Worm (Caenorhabditis elegans): ENCODE data around the gene B0432.14.

Gene B0432.14

DNA sequence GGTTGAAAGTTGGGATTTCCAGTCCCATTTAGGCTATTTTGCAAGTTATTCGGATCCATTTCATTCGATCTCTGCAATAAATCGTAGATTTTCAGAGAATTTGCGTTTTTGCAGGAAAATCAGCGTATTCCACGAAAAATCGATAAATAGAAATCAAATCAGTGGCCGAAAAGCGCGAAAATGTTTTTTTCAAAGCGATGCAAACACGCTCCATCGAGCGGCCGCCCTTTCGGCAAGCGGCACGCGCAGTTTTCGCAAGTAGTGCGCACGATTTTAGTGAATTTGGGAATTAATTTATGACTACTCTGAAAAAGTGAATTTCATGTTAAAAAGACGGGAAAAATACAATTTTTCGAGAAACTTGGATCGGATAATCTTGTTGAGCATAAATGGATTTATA is 9.0 kb upstream of the B0432.14 start (continued):
- TF ChIP-seq Y67H2A.10 (GFP tag; conservative IDR thresholded peaks at IDR 0.05) = peak; percentile 75
- peak; percentile 90 for TF ChIP-seq tlf-1 (GFP tag; optimal IDR thresholded peaks at IDR 0.05)
- peak; percentile 53; the same call in 1 of the 2 replicates for TF ChIP-seq Y56A3A.18 (GFP tag; IDR thresholded peaks at IDR 0.05)
- TF ChIP-seq ceh-58 (GFP tag; IDR thresholded peaks at IDR 0.05) = no peak
- TF ChIP-seq nhr-120 (GFP tag; IDR thresholded peaks at IDR 0.05) = no peak
- peak; percentile 63; the same call in 1 of the 2 replicates for TF ChIP-seq Y53F4B.3 (GFP tag; IDR thresholded peaks at IDR 0.05)
- TF ChIP-seq nhr-90 (tag; optimal IDR thresholded peaks at IDR 0.05) = peak; percentile 4
- peak; percentile 69 for TF ChIP-seq tbp1 (GFP tag; optimal IDR thresholded peaks at IDR 0.05)
- peak; percentile 80 for TF ChIP-seq madf-10 (tag; optimal IDR thresholded peaks at IDR 0.05)
- TF ChIP-seq Y53G8AR.9 (GFP tag; conservative IDR thresholded peaks at IDR 0.05) = peak; percentile 91
- peak in 1 of 2 experiments; percentile 59 for TF ChIP-seq let-607 (tag; optimal IDR thresholded peaks at IDR 0.05)
- TF ChIP-seq attf-3 (GFP tag; conservative IDR thresholded peaks at IDR 0.05) = peak; percentile 80
- TF ChIP-seq gei-17 (GFP tag; optimal IDR thresholded peaks at IDR 0.05) = peak; percentile 44
- peak; percentile 43 for TF ChIP-seq somi-1 (GFP tag; optimal IDR thresholded peaks at IDR 0.05)
- TF ChIP-seq ztf-28 (GFP tag; IDR thresholded peaks at IDR 0.05) = peak; percentile 89
- peak; percentile 66 for TF ChIP-seq lsy-27 (tag; optimal IDR thresholded peaks at IDR 0.05; ENCODE audit: borderline replicate concordance, insufficient read depth)
- peak; percentile 68; the same call in 1 of the 2 replicates for TF ChIP-seq aptf-2 (GFP tag; conservative IDR thresholded peaks at IDR 0.05)
- 0 out of 2 replicates have a peak, but pooled peaks have one; percentile 4 for TF ChIP-seq ztf-25 (GFP tag; IDR thresholded peaks at IDR 0.05)
- 0 out of 2 replicates have a peak, but pooled peaks have one; percentile 24 for TF ChIP-seq ceh-40 (GFP tag; IDR thresholded peaks at IDR 0.05)
- TF ChIP-seq nhr-80 (tag; optimal IDR thresholded peaks at IDR 0.05) = peak; percentile 70
- 0 out of 2 replicates have a peak, but pooled peaks have one; percentile 41 for TF ChIP-seq egl-44 (GFP tag; IDR thresholded peaks at IDR 0.05)
- TF ChIP-seq mes-4 (tag; optimal IDR thresholded peaks at IDR 0.05) = no peak
- TF ChIP-seq akir-1 (GFP tag; optimal IDR thresholded peaks at IDR 0.05) = peak; percentile 18
- TF ChIP-seq F22D6.2 (tag; optimal IDR thresholded peaks at IDR 0.05) = peak; percentile 14
- TF ChIP-seq snpc-1.1 (tag; optimal IDR thresholded peaks at IDR 0.05; ENCODE audit: insufficient read depth) = peak; percentile 86
- peak; percentile 69 for TF ChIP-seq B0019.2 (GFP tag; conservative IDR thresholded peaks at IDR 0.05)
- peak; percentile 95 for TF ChIP-seq ZK185.1 (tag; optimal IDR thresholded peaks at IDR 0.05; ENCODE audit: poor library complexity, severe bottlenecking)
- TF ChIP-seq attf-6 (GFP tag; IDR thresholded peaks at IDR 0.05) = 0 out of 2 replicates have a peak, but pooled peaks have one; percentile 58
- TF ChIP-seq hlh-12 (tag; optimal IDR thresholded peaks at IDR 0.05) = no peak
- TF ChIP-seq F23B12.7 (tag; optimal IDR thresholded peaks at IDR 0.05; ENCODE audit: insufficient read depth) = peak; percentile 77
- peak; percentile 93 for TF ChIP-seq D2030.7 (GFP tag; IDR thresholded peaks at IDR 0.05)
- TF ChIP-seq sdz-38 (tag; optimal IDR thresholded peaks at IDR 0.05) = no peak
- TF ChIP-seq ekl-4 (GFP tag; IDR thresholded peaks at IDR 0.05) = peak; percentile 88
- TF ChIP-seq C17E4.6 (GFP tag; IDR thresholded peaks at IDR 0.05) = no peak
- TF ChIP-seq mxl-1 (tag; optimal IDR thresholded peaks at IDR 0.05) = no peak
- peak; percentile 77 for TF ChIP-seq snpc-3.4 (tag; optimal IDR thresholded peaks at IDR 0.05)
- TF ChIP-seq nfya-1 (tag; optimal IDR thresholded peaks at IDR 0.05; ENCODE audit: borderline replicate concordance, insufficient read depth) = no peak
- TF ChIP-seq bed-1 (GFP tag; IDR thresholded peaks at IDR 0.05) = no peak
- TF ChIP-seq chd-7 (tag; optimal IDR thresholded peaks at IDR 0.05) = peak; percentile 30
- TF ChIP-seq F55B11.4 (tag; optimal IDR thresholded peaks at IDR 0.05; ENCODE audit: borderline replicate concordance, insufficient read depth) = no peak
- TF ChIP-seq ztf-6 (GFP tag; IDR thresholded peaks at IDR 0.05) = 0 out of 2 replicates have a peak, but pooled peaks have one; percentile 30
- no peak for TF ChIP-seq T26A5.8 (tag; optimal IDR thresholded peaks at IDR 0.05)
- peak; percentile 93 for TF ChIP-seq C06A6.2 (GFP tag; conservative IDR thresholded peaks at IDR 0.05)
- peak; percentile 42 for TF ChIP-seq ets-4 (GFP tag; optimal IDR thresholded peaks at IDR 0.05)
- TF ChIP-seq atf-7 (tag; optimal IDR thresholded peaks at IDR 0.05) = peak; percentile 69
- peak; percentile 82; the same call in 1 of the 2 replicates for TF ChIP-seq let-526 (GFP tag; IDR thresholded peaks at IDR 0.05)
- peak; percentile 83 for TF ChIP-seq ztf-18 (tag; optimal IDR thresholded peaks at IDR 0.05)

All from whole organism, young adult.